Worm (Caenorhabditis elegans) whole organism, L4 larva: ENCODE data around the gene K09C4.2.
A peak's percentile ranks its signal among the peaks of the same experiment; 100 is the strongest.

ENCODE experiments used
- F10B5.3 ChIP-seq: sonication (generic microtip); optimal IDR thresholded peaks from 2 replicates; lab custom pipeline; 2016; ENCODE audit warnings: mild to moderate bottlenecking, missing genetic modification characterization, missing compliant biosample characterization
- F44E2.7 ChIP-seq: fragments of 200-800 bp; sonication (Bioruptor generic); IDR thresholded peaks from 2 replicates; pipeline ENCODE4 v2.1.2; 2022; ENCODE audit warnings: missing genetic modification characterization, missing compliant biosample characterization
- T20F7.1 ChIP-seq: fragments of 200-800 bp; sonication (Bioruptor generic); optimal IDR thresholded peaks from 2 replicates; lab custom pipeline; 2018; ENCODE audit warnings: mild to moderate bottlenecking, missing genetic modification characterization, missing compliant biosample characterization
- Y105C5A.15 ChIP-seq: fragments of 200-800 bp; sonication (Bioruptor generic); IDR thresholded peaks from 2 replicates; pipeline ENCODE4 v1.3.6; 2022; ENCODE audit warnings: missing genetic modification characterization, missing compliant biosample characterization
- ceh-32 ChIP-seq: sonication (generic microtip); optimal IDR thresholded peaks from 2 replicates; lab custom pipeline; 2016; ENCODE audit warnings: mild to moderate bottlenecking, missing genetic modification characterization, missing compliant biosample characterization; ENCODE audit not compliant: poor library complexity
- ceh-62 ChIP-seq: sonication (generic microtip); optimal IDR thresholded peaks from 2 replicates; lab custom pipeline; 2017; ENCODE audit warnings: missing biosample characterization, missing genetic modification characterization
- cey-2 ChIP-seq: sonication (generic microtip); optimal IDR thresholded peaks from 3 replicates; lab custom pipeline; 2017; ENCODE audit warnings: missing genetic modification characterization, mild to moderate bottlenecking, missing compliant biosample characterization, antibody characterized with exemption, borderline replicate concordance; ENCODE audit not compliant: insufficient read depth
- daf-19 ChIP-seq: fragments of 200-800 bp; sonication (Bioruptor generic); conservative IDR thresholded peaks from 2 replicates; pipeline ENCODE4 v1.3.6; 2022; ENCODE audit warnings: missing genetic modification characterization, missing compliant biosample characterization
- daf-8 ChIP-seq: fragments of 200-800 bp; sonication (Bioruptor generic); IDR thresholded peaks from 2 replicates; pipeline ENCODE4 v1.3.6; 2022; ENCODE audit warnings: missing genetic modification characterization, missing compliant biosample characterization
- dmd-6 ChIP-seq: fragments of 200-800 bp; sonication (Bioruptor generic); IDR thresholded peaks from 2 replicates; pipeline ENCODE4 v1.3.6; 2022; ENCODE audit warnings: missing genetic modification reagents, missing genetic modification characterization, missing compliant biosample characterization
- dmd-9 ChIP-seq: fragments of 200-800 bp; sonication (Bioruptor generic); IDR thresholded peaks from 2 replicates; pipeline ENCODE4 v1.3.6; 2022; ENCODE audit warnings: missing genetic modification reagents, missing genetic modification characterization, missing compliant biosample characterization
- dpl-1 ChIP-seq: fragments of 150-350 bp; optimal IDR thresholded peaks from 2 replicates; lab custom pipeline; 2014; ENCODE audit warnings: missing biosample characterization, missing genetic modification reagents, missing genetic modification characterization
- duxl-1 ChIP-seq: sonication (generic microtip); optimal IDR thresholded peaks from 2 replicates; lab custom pipeline; 2016; ENCODE audit warnings: mild to moderate bottlenecking, missing genetic modification characterization, moderate library complexity, missing compliant biosample characterization; ENCODE audit not compliant: poor library complexity
- dve-1 ChIP-seq: sonication (generic microtip); optimal IDR thresholded peaks from 2 replicates; lab custom pipeline; 2017; ENCODE audit warnings: antibody characterized with exemption, mild to moderate bottlenecking, missing genetic modification characterization, missing compliant biosample characterization; ENCODE audit not compliant: insufficient read depth
- fkh-10 ChIP-seq: fragments of 150-350 bp; optimal IDR thresholded peaks from 2 replicates; lab custom pipeline; 2014; ENCODE audit warnings: missing biosample characterization, missing genetic modification reagents, missing genetic modification characterization
- gei-8 ChIP-seq: fragments of 200-800 bp; sonication (Bioruptor generic); optimal IDR thresholded peaks from 2 replicates; lab custom pipeline; 2018; ENCODE audit warnings: mild to moderate bottlenecking, missing genetic modification characterization, missing compliant biosample characterization
- hif-1 ChIP-seq, 2 experiments: sonication (generic microtip); optimal IDR thresholded peaks; 2 replicates each; lab custom pipeline; 2016 to 2017; ENCODE audit warnings: missing compliant biosample characterization in 2 of 2, missing genetic modification characterization in 2 of 2, missing genetic modification reagents in 2 of 2, missing genotype in 2 of 2, mild to moderate bottlenecking in 1 of 2
- hlh-11 ChIP-seq: fragments of 200-800 bp; sonication (Bioruptor generic); optimal IDR thresholded peaks from 2 replicates; lab custom pipeline; 2018; ENCODE audit warnings: mild to moderate bottlenecking, missing genetic modification characterization, missing compliant biosample characterization
- hlh-30 ChIP-seq: sonication (generic microtip); optimal IDR thresholded peaks from 2 replicates; lab custom pipeline; 2017; ENCODE audit warnings: antibody characterized with exemption, mild to moderate bottlenecking, missing genetic modification characterization, missing compliant biosample characterization; ENCODE audit not compliant: insufficient read depth
- lin-13 ChIP-seq: fragments of 150-350 bp; optimal IDR thresholded peaks from 2 replicates; lab custom pipeline; 2014; ENCODE audit warnings: missing biosample characterization, missing genetic modification reagents, missing genetic modification characterization
- lin-38 ChIP-seq: fragments of 200-800 bp; sonication (Bioruptor generic); IDR thresholded peaks from 2 replicates; pipeline ENCODE4 v1.3.6; 2022; ENCODE audit warnings: missing genetic modification reagents, missing genetic modification characterization, missing compliant biosample characterization
- lin-39 ChIP-seq: fragments of 150-350 bp; optimal IDR thresholded peaks from 2 replicates; lab custom pipeline; 2014; ENCODE audit warnings: missing biosample characterization, missing genetic modification reagents, missing genetic modification characterization
- lsy-2 ChIP-seq, 2 experiments: fragments of 150-350 bp in 1 of 2; sonication (generic microtip) in 1 of 2; optimal IDR thresholded peaks; 2 replicates each; lab custom pipeline; 2014 to 2017; ENCODE audit warnings: missing biosample characterization in 2 of 2, missing genetic modification characterization in 2 of 2
- mdl-1 ChIP-seq, 2 experiments: fragments of 150-350 bp in 1 of 2; sonication (generic microtip) in 1 of 2; optimal IDR thresholded peaks; 2 replicates each; lab custom pipeline; 2014 to 2017; ENCODE audit warnings: missing biosample characterization in 2 of 2, missing genetic modification characterization in 2 of 2
- mdt-29 ChIP-seq: fragments of 200-800 bp; sonication (Bioruptor generic); IDR thresholded peaks from 2 replicates; pipeline ENCODE4 v1.3.6; 2022; ENCODE audit warnings: missing genetic modification reagents, missing genetic modification characterization, missing compliant biosample characterization
- mes-2 ChIP-seq: sonication (generic microtip); optimal IDR thresholded peaks from 2 replicates; lab custom pipeline; 2016; ENCODE audit warnings: missing genotype, mild to moderate bottlenecking, missing genetic modification characterization, missing compliant biosample characterization; ENCODE audit not compliant: poor library complexity, severe bottlenecking
- nhr-10 ChIP-seq: fragments of 150-350 bp; optimal IDR thresholded peaks from 2 replicates; lab custom pipeline; 2014; ENCODE audit warnings: missing biosample characterization, missing genetic modification characterization
- nhr-111 ChIP-seq: fragments of 200-800 bp; sonication (Bioruptor generic); optimal IDR thresholded peaks from 2 replicates; lab custom pipeline; 2018; ENCODE audit warnings: mild to moderate bottlenecking, missing genetic modification characterization, missing compliant biosample characterization
- nhr-237 ChIP-seq: sonication (generic microtip); optimal IDR thresholded peaks from 2 replicates; lab custom pipeline; 2017; ENCODE audit warnings: missing biosample characterization, missing genetic modification characterization
- nhr-28 ChIP-seq: fragments of 150-350 bp; optimal IDR thresholded peaks from 2 replicates; lab custom pipeline; 2014; ENCODE audit warnings: missing biosample characterization, missing genetic modification characterization
- nhr-41 ChIP-seq: fragments of 200-800 bp; sonication (Bioruptor generic); IDR thresholded peaks from 2 replicates; pipeline ENCODE4 v1.3.6; 2022; ENCODE audit warnings: missing genetic modification reagents, missing genetic modification characterization, missing compliant biosample characterization
- nhr-6 ChIP-seq: fragments of 150-350 bp; optimal IDR thresholded peaks from 2 replicates; lab custom pipeline; 2014; ENCODE audit warnings: missing biosample characterization, missing genetic modification characterization
- nhr-77 ChIP-seq: fragments of 150-350 bp; optimal IDR thresholded peaks from 2 replicates; lab custom pipeline; 2014; ENCODE audit warnings: missing biosample characterization, missing genetic modification characterization
- pqm-1 ChIP-seq: sonication (generic microtip); optimal IDR thresholded peaks from 2 replicates; lab custom pipeline; 2017; ENCODE audit warnings: missing biosample characterization, missing genetic modification characterization
- sdz-12 ChIP-seq: fragments of 200-800 bp; sonication (Bioruptor generic); optimal IDR thresholded peaks from 2 replicates; lab custom pipeline; 2018; ENCODE audit warnings: mild to moderate bottlenecking, missing genetic modification characterization, missing compliant biosample characterization
- set-16 ChIP-seq: fragments of 200-800 bp; sonication (Bioruptor generic); IDR thresholded peaks from 2 replicates; pipeline ENCODE4 v1.3.6; 2022; ENCODE audit warnings: missing genetic modification reagents, missing genetic modification characterization, missing compliant biosample characterization
- snpc-1.2 ChIP-seq: fragments of 200-800 bp; sonication (Bioruptor generic); IDR thresholded peaks from 2 replicates; pipeline ENCODE4 v1.3.6; 2022; ENCODE audit warnings: missing genetic modification reagents, missing genetic modification characterization, missing compliant biosample characterization
- tag-97 ChIP-seq: fragments of 200-800 bp; sonication (Bioruptor generic); IDR thresholded peaks from 2 replicates; pipeline ENCODE4 v1.3.6; 2022; ENCODE audit warnings: missing genetic modification characterization, missing compliant biosample characterization
- unc-130 ChIP-seq: sonication (generic microtip); optimal IDR thresholded peaks from 2 replicates; lab custom pipeline; 2016; ENCODE audit warnings: missing genetic modification reagents, missing genetic modification characterization, missing compliant biosample characterization
- zfp-3 ChIP-seq: fragments of 200-800 bp; sonication (Bioruptor generic); conservative IDR thresholded peaks from 2 replicates; pipeline ENCODE4 v1.3.6; 2022; ENCODE audit warnings: missing genetic modification reagents, missing genetic modification characterization, missing compliant biosample characterization
- zip-2 ChIP-seq: fragments of 150-350 bp; optimal IDR thresholded peaks from 2 replicates; lab custom pipeline; 2014; ENCODE audit warnings: missing biosample characterization, missing genetic modification characterization
- ztf-7 ChIP-seq: fragments of 150-350 bp; optimal IDR thresholded peaks from 2 replicates; lab custom pipeline; 2014; ENCODE audit warnings: missing biosample characterization, missing genetic modification characterization

The K09C4.2 gene

ce11 chrX:3256784-3257493 lies 39.3 kb upstream of the K09C4.2 start, which contains the start of gene lbp-3 (continued):
- no peak for TF ChIP-seq snpc-1.2 (GFP tag; lab: Robert Waterston, UW)
- TF ChIP-seq mdt-29 = no peak
- no peak for TF ChIP-seq nhr-6 (tag; lab: Kevin White, UChicago)
- peak; percentile 98 for TF ChIP-seq ztf-7 (tag; lab: Kevin White, UChicago)
- peak; percentile 37 for TF ChIP-seq nhr-77 (tag; lab: Kevin White, UChicago)
- TF ChIP-seq fkh-10 = no peak
- no peak for TF ChIP-seq daf-8
- no peak for TF ChIP-seq ceh-32 (tag; lab: Kevin White, UChicago)
- no peak for TF ChIP-seq lin-39 (tag; lab: Kevin White, UChicago)
- peak; percentile 44 for TF ChIP-seq hlh-30 (tag; lab: Kevin White, UChicago)
- no peak for TF ChIP-seq sdz-12 (GFP tag; lab: Kevin White, UChicago)
- TF ChIP-seq mes-2 = no peak
- TF ChIP-seq hlh-11 = peak; percentile 78
- no peak for TF ChIP-seq duxl-1 (tag; lab: Kevin White, UChicago)
- no peak for TF ChIP-seq dmd-9 (GFP tag; lab: Robert Waterston, UW)
- no peak for TF ChIP-seq zip-2 (tag; lab: Kevin White, UChicago)
- TF ChIP-seq mdl-1 (tag; optimal IDR thresholded peaks at IDR 0.05; lab: Kevin White, UChicago) = peak in 1 of 2 experiments; percentile 2
- TF ChIP-seq ceh-62 (tag; lab: Kevin White, UChicago) = no peak
- TF ChIP-seq nhr-111 (GFP tag; lab: Kevin White, UChicago) = no peak
- peak; percentile 98 for TF ChIP-seq pqm-1 (tag; lab: Kevin White, UChicago)
- no peak for TF ChIP-seq lsy-2 (tag; optimal IDR thresholded peaks at IDR 0.05; lab: Kevin White, UChicago)
- no peak for TF ChIP-seq tag-97 (GFP tag; lab: Robert Waterston, UW)
- no peak for TF ChIP-seq F44E2.7
- TF ChIP-seq gei-8 (GFP tag; lab: Kevin White, UChicago) = no peak
- TF ChIP-seq nhr-28 (tag; lab: Kevin White, UChicago) = peak; percentile 88
- TF ChIP-seq dve-1 = peak; percentile 83
- TF ChIP-seq nhr-237 (tag; lab: Kevin White, UChicago) = no peak
- no peak for TF ChIP-seq lin-38 (GFP tag; lab: Robert Waterston, UW)
- no peak for TF ChIP-seq nhr-10 (tag; lab: Kevin White, UChicago)
- no peak for TF ChIP-seq cey-2 (tag; lab: Kevin White, UChicago)
- TF ChIP-seq dmd-6 (GFP tag; lab: Robert Waterston, UW) = peak; percentile 61

- TF ChIP-seq ceh-32 (tag; lab: Kevin White, UChicago) (no peak), dpl-1 (no peak), hif-1 (tag; optimal IDR thresholded peaks at IDR 0.05; lab: Kevin White, UChicago) (no peak), F10B5.3 (no peak), nhr-10 (tag; lab: Kevin White, UChicago) (no peak), nhr-41 (no peak), daf-19 (GFP tag; lab: Robert Waterston, UW) (no peak), set-16 (GFP tag; lab: Robert Waterston, UW) (no peak), zfp-3 (no peak), nhr-77 (tag; lab: Kevin White, UChicago) (no peak), T20F7.1 (GFP tag; lab: Kevin White, UChicago) (no peak), unc-130 (no peak), Y105C5A.15 (GFP tag; lab: Robert Waterston, UW) (no peak), lin-13 (GFP tag; lab: Kevin White, UChicago) (no peak)
These were observed 37.4 kb upstream of the K09C4.2 start, which contains the start of gene lbp-1 for ce11 chrX:3258842-3259241. Gene lbp-1, plus strand, starts transcription at chrX:3259142.
